Fruit fly (Drosophila melanogaster) whole organism, embryonic: ENCODE data around the gene His3.3B.

Experiments
- Ada2b ChIP-seq: fragments of 200-800 bp; sonication (Bioruptor generic); IDR thresholded peaks from 2 replicates; pipeline ENCODE4 v1.3.6; 2022; ENCODE audit warnings: missing biosample characterization, missing genetic modification characterization
- CG12236 ChIP-seq: fragments of 200-800 bp; sonication (Bioruptor generic); optimal IDR thresholded peaks from 2 replicates; lab custom pipeline; 2016; ENCODE audit warnings: missing biosample characterization, missing genetic modification characterization
- CG12299 ChIP-seq: fragments of 200-800 bp; sonication (Bioruptor generic); optimal IDR thresholded peaks from 2 replicates; lab custom pipeline; 2018; ENCODE audit warnings: missing biosample characterization, mild to moderate bottlenecking, missing genetic modification characterization
- CG12769 ChIP-seq: fragments of 200-800 bp; sonication (Bioruptor generic); optimal IDR thresholded peaks from 2 replicates; lab custom pipeline; 2019; ENCODE audit warnings: missing biosample characterization, mild to moderate bottlenecking, missing genetic modification characterization, moderate library complexity
- CG13123 ChIP-seq: fragments of 200-800 bp; sonication (Bioruptor generic); optimal IDR thresholded peaks from 2 replicates; lab custom pipeline; 2016; ENCODE audit warnings: missing biosample characterization, missing genetic modification characterization
- CG14710 ChIP-seq: fragments of 200-800 bp; sonication (Bioruptor generic); optimal IDR thresholded peaks from 3 replicates; lab custom pipeline; 2019; ENCODE audit warnings: missing biosample characterization, mild to moderate bottlenecking, missing genetic modification characterization, moderate library complexity
- CG16863 ChIP-seq: fragments of 200-800 bp; sonication (Bioruptor generic); optimal IDR thresholded peaks from 3 replicates; lab custom pipeline; 2016; ENCODE audit warnings: missing biosample characterization, missing genetic modification characterization
- CG1792 ChIP-seq: fragments of 200-800 bp; sonication (Bioruptor generic); optimal IDR thresholded peaks from 2 replicates; lab custom pipeline; 2016; ENCODE audit warnings: missing biosample characterization, missing genetic modification characterization
- CG18619 ChIP-seq: fragments of 200-800 bp; sonication (Bioruptor generic); optimal IDR thresholded peaks from 3 replicates; lab custom pipeline; 2017; ENCODE audit warnings: missing biosample characterization, mild to moderate bottlenecking, missing genetic modification characterization
- CG2202 ChIP-seq: fragments of 200-800 bp; sonication (Bioruptor generic); optimal IDR thresholded peaks from 2 replicates; lab custom pipeline; 2018; ENCODE audit warnings: missing biosample characterization, mild to moderate bottlenecking, missing genetic modification characterization
- CG30431 ChIP-seq: fragments of 200-800 bp; sonication (Bioruptor generic); optimal IDR thresholded peaks from 2 replicates; lab custom pipeline; 2017; ENCODE audit warnings: missing biosample characterization, missing genetic modification characterization
- CG34224 ChIP-seq: fragments of 200-800 bp; sonication (Bioruptor generic); IDR thresholded peaks from 3 replicates; pipeline ENCODE4 v1.3.6; 2022; ENCODE audit warnings: missing biosample characterization, missing genetic modification characterization; ENCODE audit not compliant: partially characterized antibody
- CG4424 ChIP-seq: fragments of 200-800 bp; sonication (Bioruptor generic); optimal IDR thresholded peaks from 3 replicates; lab custom pipeline; 2016; ENCODE audit warnings: missing biosample characterization, missing genetic modification characterization
- CG6689 ChIP-seq: fragments of 200-800 bp; sonication (Bioruptor generic); IDR thresholded peaks from 2 replicates; pipeline ENCODE4 v1.3.6; 2022; ENCODE audit warnings: missing biosample characterization, missing genetic modification characterization
- CG6765 ChIP-seq: fragments of 200-800 bp; sonication (Bioruptor generic); optimal IDR thresholded peaks from 3 replicates; lab custom pipeline; 2017; ENCODE audit warnings: missing biosample characterization, mild to moderate bottlenecking, missing genetic modification characterization
- CG7357 ChIP-seq: fragments of 200-800 bp; sonication (Bioruptor generic); IDR thresholded peaks from 3 replicates; pipeline ENCODE4 v1.3.6; 2022; ENCODE audit warnings: missing biosample characterization, missing genetic modification characterization
- CG7745 ChIP-seq: fragments of 200-800 bp; sonication (Bioruptor generic); optimal IDR thresholded peaks from 2 replicates; lab custom pipeline; 2018; ENCODE audit warnings: missing biosample characterization, mild to moderate bottlenecking, missing genetic modification characterization, moderate library complexity
- CG7786 ChIP-seq: fragments of 200-800 bp; sonication (Bioruptor generic); optimal IDR thresholded peaks from 2 replicates; lab custom pipeline; 2016; ENCODE audit warnings: missing biosample characterization, missing genetic modification characterization
- CG7839 ChIP-seq: fragments of 200-800 bp; sonication (Bioruptor generic); optimal IDR thresholded peaks from 3 replicates; lab custom pipeline; 2018; ENCODE audit warnings: missing biosample characterization, mild to moderate bottlenecking, missing genetic modification characterization, moderate library complexity
- CG8290 ChIP-seq, 3 experiments: fragments of 200-800 bp; sonication (Bioruptor generic); optimal IDR thresholded peaks; 2 replicates each; lab custom pipeline; 2016 to 2019; ENCODE audit warnings: missing biosample characterization in 3 of 3, missing genetic modification characterization in 3 of 3, mild to moderate bottlenecking in 2 of 3, moderate library complexity in 1 of 3
- D19B ChIP-seq: fragments of 200-800 bp; sonication (Bioruptor generic); optimal IDR thresholded peaks from 2 replicates; lab custom pipeline; 2017; ENCODE audit warnings: missing biosample characterization, mild to moderate bottlenecking, missing genetic modification characterization
- ERR ChIP-seq: fragments of 200-800 bp; sonication (Bioruptor generic); optimal IDR thresholded peaks from 2 replicates; lab custom pipeline; 2016; ENCODE audit warnings: missing biosample characterization, missing genetic modification characterization
- NC2β ChIP-seq: fragments of 200-800 bp; sonication (Bioruptor generic); optimal IDR thresholded peaks from 2 replicates; lab custom pipeline; 2016; ENCODE audit warnings: missing biosample characterization, missing genetic modification characterization
- Neu2 ChIP-seq: fragments of 200-800 bp; sonication (Bioruptor generic); optimal IDR thresholded peaks from 3 replicates; lab custom pipeline; 2016; ENCODE audit warnings: missing biosample characterization, missing genetic modification characterization, borderline replicate concordance
- Nf-YB ChIP-seq: fragments of 200-800 bp; sonication (Bioruptor generic); optimal IDR thresholded peaks from 3 replicates; lab custom pipeline; 2019; ENCODE audit warnings: missing biosample characterization, mild to moderate bottlenecking, missing genetic modification characterization, moderate library complexity
- Opbp ChIP-seq: fragments of 200-800 bp; sonication (Bioruptor generic); IDR thresholded peaks from 3 replicates; pipeline ENCODE4 v1.3.6; 2022; ENCODE audit warnings: missing biosample characterization, missing genetic modification characterization; ENCODE audit not compliant: partially characterized antibody
- PHDP ChIP-seq: fragments of 200-800 bp; sonication (Bioruptor generic); optimal IDR thresholded peaks from 3 replicates; lab custom pipeline; 2018; ENCODE audit warnings: missing biosample characterization, mild to moderate bottlenecking, missing genetic modification characterization, moderate library complexity
- Ptx1 ChIP-seq: fragments of 200-800 bp; sonication (Bioruptor generic); IDR thresholded peaks from 2 replicates; pipeline ENCODE4 v1.3.6; 2022; ENCODE audit warnings: missing biosample characterization, missing genetic modification characterization
- Sin3A ChIP-seq: fragments of >200 bp; optimal IDR thresholded peaks from 2 replicates; lab custom pipeline; 2018
- Tbp ChIP-seq: fragments of >200 bp; optimal IDR thresholded peaks from 2 replicates; lab custom pipeline; 2018; ENCODE audit warnings: missing biosample characterization, missing genetic modification characterization
- Vsx1 ChIP-seq: fragments of 200-800 bp; sonication (Bioruptor generic); optimal IDR thresholded peaks from 2 replicates; lab custom pipeline; 2017; ENCODE audit warnings: missing biosample characterization, mild to moderate bottlenecking, missing genetic modification characterization, missing genetic modification reagents
- amos ChIP-seq: fragments of 200-800 bp; sonication (Bioruptor generic); IDR thresholded peaks from 2 replicates; pipeline ENCODE4 v1.3.6; 2022; ENCODE audit warnings: missing biosample characterization, missing genetic modification characterization; ENCODE audit not compliant: partially characterized antibody
- bowl ChIP-seq: fragments of 200-800 bp; sonication (Bioruptor generic); IDR thresholded peaks from 2 replicates; pipeline ENCODE4 v1.3.6; 2022; ENCODE audit warnings: missing biosample characterization, missing genetic modification characterization
- br ChIP-seq: fragments of >200 bp; optimal IDR thresholded peaks from 2 replicates; lab custom pipeline; 2017
- chinmo ChIP-seq: fragments of 200-800 bp; sonication (Bioruptor generic); IDR thresholded peaks from 4 replicates; pipeline ENCODE4 v1.3.6; 2022; ENCODE audit warnings: missing biosample characterization, missing genetic modification characterization; ENCODE audit not compliant: partially characterized antibody
- dan ChIP-seq: fragments of 200-800 bp; sonication (Bioruptor generic); IDR thresholded peaks from 2 replicates; pipeline ENCODE4 v1.3.6; 2022; ENCODE audit warnings: missing biosample characterization, missing genetic modification characterization
- fd96Cb ChIP-seq: fragments of 200-800 bp; sonication (Bioruptor generic); optimal IDR thresholded peaks from 2 replicates; lab custom pipeline; 2018; ENCODE audit warnings: missing biosample characterization, mild to moderate bottlenecking, missing genetic modification characterization, moderate library complexity
- her ChIP-seq: fragments of 200-800 bp; sonication (Bioruptor generic); optimal IDR thresholded peaks from 2 replicates; lab custom pipeline; 2016; ENCODE audit warnings: missing biosample characterization, missing genetic modification characterization
- insv ChIP-seq, 2 experiments: fragments of 200-800 bp; sonication (Bioruptor generic); optimal IDR thresholded peaks; 3 replicates each; lab custom pipeline; 2016 to 2018; ENCODE audit warnings: missing biosample characterization in 2 of 2, missing genetic modification characterization in 2 of 2
- knrl ChIP-seq: fragments of 200-800 bp; sonication (Bioruptor generic); IDR thresholded peaks from 3 replicates; pipeline ENCODE4 v1.3.6; 2022; ENCODE audit warnings: missing biosample characterization, missing genetic modification characterization; ENCODE audit not compliant: partially characterized antibody
- mirr ChIP-seq: fragments of 200-800 bp; sonication (Bioruptor generic); optimal IDR thresholded peaks from 3 replicates; lab custom pipeline; 2018; ENCODE audit warnings: missing biosample characterization, mild to moderate bottlenecking, missing genetic modification characterization
- p53 ChIP-seq: fragments of 200-800 bp; sonication (Bioruptor generic); optimal IDR thresholded peaks from 2 replicates; lab custom pipeline; 2016; ENCODE audit warnings: missing biosample characterization, missing genetic modification characterization
- prd ChIP-seq, 3 experiments: fragments of >200 bp in 2 of 3; fragments of 200-800 bp in 1 of 3; sonication (Bioruptor generic) in 1 of 3; optimal IDR thresholded peaks in 2 of 3; IDR thresholded peaks in 1 of 3; 2 replicates in 2 of 3; 3 replicates in 1 of 3; pipeline versions ENCODE4 v1.3.6 to Lab custom; 2017 to 2022; ENCODE audit warnings: missing biosample characterization in 1 of 3, missing genetic modification characterization in 1 of 3
- repo ChIP-seq: fragments of 200-800 bp; sonication (Bioruptor generic); optimal IDR thresholded peaks from 2 replicates; lab custom pipeline; 2016; ENCODE audit warnings: missing biosample characterization, missing genetic modification characterization
- run ChIP-seq: fragments of 200-800 bp; sonication (Bioruptor generic); optimal IDR thresholded peaks from 3 replicates; lab custom pipeline; 2018; ENCODE audit warnings: missing biosample characterization, mild to moderate bottlenecking, missing genetic modification characterization
- sd ChIP-seq: fragments of 200-800 bp; sonication (Bioruptor generic); optimal IDR thresholded peaks from 3 replicates; lab custom pipeline; 2018; ENCODE audit warnings: missing biosample characterization, mild to moderate bottlenecking, missing genetic modification characterization, moderate library complexity
- sens ChIP-seq: fragments of 200-800 bp; sonication (Bioruptor generic); peaks from one replicate; lab custom pipeline; 2016; ENCODE audit warnings: missing biosample characterization, missing genetic modification characterization
- shn ChIP-seq: fragments of 200-800 bp; sonication (Bioruptor generic); optimal IDR thresholded peaks from 3 replicates; lab custom pipeline; 2016; ENCODE audit warnings: missing biosample characterization, missing genetic modification characterization
- zf30C ChIP-seq: fragments of 200-800 bp; sonication (Bioruptor generic); optimal IDR thresholded peaks from 3 replicates; lab custom pipeline; 2018; ENCODE audit warnings: missing biosample characterization, mild to moderate bottlenecking, missing genetic modification characterization

The His3.3B gene

dm6 chrX:9201866-9202681 is 45.6 kb upstream of the His3.3B start (continued):
- TF ChIP-seq sens (peak; percentile 73), chinmo (GFP tag; lab: Robert Waterston, UW) (no peak), CG12236 (no peak), CG1792 (GFP tag; lab: Kevin White, UChicago) (no peak), CG14710 (peak; percentile 38), shn (no peak), amos (GFP tag; lab: Robert Waterston, UW) (no peak), CG6689 (GFP tag; lab: Robert Waterston, UW) (peak; percentile 92), prd (optimal IDR thresholded peaks at IDR 0.05; lab: Kevin White, UChicago) (no peak), prd (GFP tag; IDR thresholded peaks at IDR 0.05; lab: Robert Waterston, UW) (peak; percentile 83), p53 (no peak), CG4424 (GFP tag; lab: Kevin White, UChicago) (peak; percentile 43), PHDP (peak; percentile 81), zf30C (GFP tag; lab: Kevin White, UChicago) (peak; percentile 79), mirr (peak; percentile 77), her (no peak), ERR (no peak), Tbp (no peak), CG7357 (GFP tag; lab: Robert Waterston, UW) (peak; percentile 69), CG7745 (tag; lab: Kevin White, UChicago) (no peak), Neu2 (GFP tag; lab: Kevin White, UChicago) (no peak), CG8290 (GFP tag; optimal IDR thresholded peaks at IDR 0.05; lab: Kevin White, UChicago) (no peak), CG8290 (tag; optimal IDR thresholded peaks at IDR 0.05; lab: Kevin White, UChicago) (peak in 1 of 2 experiments; percentile 84), Ada2b (GFP tag; lab: Robert Waterston, UW) (peak; percentile 79), Ptx1 (GFP tag; lab: Robert Waterston, UW) (peak; percentile 79), repo (GFP tag; lab: Kevin White, UChicago) (no peak), NC2β (no peak), CG6765 (GFP tag; lab: Kevin White, UChicago) (peak; percentile 78), CG34224 (GFP tag; lab: Robert Waterston, UW) (no peak), CG7839 (tag; lab: Kevin White, UChicago) (peak; percentile 81), CG16863 (GFP tag; lab: Kevin White, UChicago) (no peak), knrl (no peak), run (tag; lab: Kevin White, UChicago) (no peak), CG18619 (GFP tag; lab: Kevin White, UChicago) (peak; percentile 71), CG13123 (GFP tag; lab: Kevin White, UChicago) (no peak), Nf-YB (GFP tag; lab: Kevin White, UChicago) (peak; percentile 58), fd96Cb (tag; lab: Kevin White, UChicago) (peak; percentile 39), sd (tag; lab: Kevin White, UChicago) (peak; percentile 65), dan (no peak), CG2202 (tag; lab: Kevin White, UChicago) (no peak), Opbp (GFP tag; lab: Robert Waterston, UW) (no peak), CG30431 (GFP tag; lab: Kevin White, UChicago) (peak; percentile 47), CG12769 (tag; lab: Kevin White, UChicago) (peak; percentile 82), br (lab: Kevin White, UChicago) (no peak), bowl (GFP tag; lab: Robert Waterston, UW) (peak; percentile 58; the same call in 1 of the 2 replicates), insv (GFP tag; optimal IDR thresholded peaks at IDR 0.05; lab: Kevin White, UChicago) (peak in 1 of 2 experiments; percentile 15), D19B (GFP tag; lab: Kevin White, UChicago) (peak; percentile 73), Sin3A (lab: Kevin White, UChicago) (no peak), Vsx1 (GFP tag; lab: Kevin White, UChicago) (no peak), CG12299 (tag; lab: Kevin White, UChicago) (peak; percentile 55), CG7786 (peak; percentile 31)
